Worm (Caenorhabditis elegans) whole organism, L4 larva: ENCODE data around the gene F08G2.5.

Source experiments
- F10B5.3 ChIP-seq: sonication (generic microtip); optimal IDR thresholded peaks from 2 replicates; lab custom pipeline; 2016; ENCODE audit warnings: mild to moderate bottlenecking, missing genetic modification characterization, missing compliant biosample characterization
- F44E2.7 ChIP-seq: fragments of 200-800 bp; sonication (Bioruptor generic); IDR thresholded peaks from 2 replicates; pipeline ENCODE4 v2.1.2; 2022; ENCODE audit warnings: missing genetic modification characterization, missing compliant biosample characterization
- R02D3.7 ChIP-seq: fragments of 150-350 bp; sonication (generic microtip); optimal IDR thresholded peaks from 3 replicates; lab custom pipeline; 2014; ENCODE audit warnings: missing biosample characterization, missing genetic modification characterization
- Y75B8A.6 ChIP-seq: fragments of 200-800 bp; sonication (Bioruptor generic); IDR thresholded peaks from 2 replicates; pipeline ENCODE4 v1.3.6; 2022; ENCODE audit warnings: missing genetic modification reagents, missing genetic modification characterization, missing compliant biosample characterization
- ZK337.2 ChIP-seq: fragments of 200-800 bp; sonication (Bioruptor generic); IDR thresholded peaks from 2 replicates; pipeline ENCODE4 v1.3.6; 2022; ENCODE audit warnings: missing genetic modification reagents, missing genetic modification characterization, missing compliant biosample characterization
- arid-1 ChIP-seq: fragments of 200-800 bp; sonication (Bioruptor generic); conservative IDR thresholded peaks from 2 replicates; pipeline ENCODE4 v1.3.6; 2022; ENCODE audit warnings: missing genetic modification reagents, missing genetic modification characterization, missing compliant biosample characterization
- attf-4 ChIP-seq: sonication (generic microtip); optimal IDR thresholded peaks from 3 replicates; lab custom pipeline; 2017; ENCODE audit warnings: missing biosample characterization, missing genetic modification characterization
- ceh-20 ChIP-seq: fragments of 200-800 bp; sonication (Bioruptor generic); IDR thresholded peaks from 2 replicates; pipeline ENCODE4 v1.3.6; 2022; ENCODE audit warnings: missing genetic modification reagents, missing genetic modification characterization, missing compliant biosample characterization
- ceh-28 ChIP-seq: fragments of 150-350 bp; optimal IDR thresholded peaks from 2 replicates; lab custom pipeline; 2014; ENCODE audit warnings: missing biosample characterization, missing genetic modification reagents, missing genetic modification characterization
- ceh-32 ChIP-seq: sonication (generic microtip); optimal IDR thresholded peaks from 2 replicates; lab custom pipeline; 2016; ENCODE audit warnings: mild to moderate bottlenecking, missing genetic modification characterization, missing compliant biosample characterization; ENCODE audit not compliant: poor library complexity
- ceh-44 ChIP-seq: fragments of 200-800 bp; sonication (Bioruptor generic); IDR thresholded peaks from 2 replicates; pipeline ENCODE4 v1.3.6; 2022; ENCODE audit warnings: missing genetic modification reagents, missing genetic modification characterization, missing compliant biosample characterization
- ceh-62 ChIP-seq: sonication (generic microtip); optimal IDR thresholded peaks from 2 replicates; lab custom pipeline; 2017; ENCODE audit warnings: missing biosample characterization, missing genetic modification characterization
- daf-12 ChIP-seq: fragments of 150-350 bp; optimal IDR thresholded peaks from 2 replicates; lab custom pipeline; 2014; ENCODE audit warnings: missing biosample characterization, missing genetic modification reagents, missing genetic modification characterization
- daf-16 ChIP-seq, 3 experiments: sonication (generic microtip); optimal IDR thresholded peaks; 2 replicates each; lab custom pipeline; 2016 to 2017; ENCODE audit warnings: missing genetic modification characterization in 3 of 3, missing genetic modification reagents in 3 of 3, mild to moderate bottlenecking in 2 of 3, missing compliant biosample characterization in 2 of 3, missing biosample characterization in 1 of 3, moderate library complexity in 1 of 3
- daf-19 ChIP-seq: fragments of 200-800 bp; sonication (Bioruptor generic); conservative IDR thresholded peaks from 2 replicates; pipeline ENCODE4 v1.3.6; 2022; ENCODE audit warnings: missing genetic modification characterization, missing compliant biosample characterization
- dmd-9 ChIP-seq: fragments of 200-800 bp; sonication (Bioruptor generic); IDR thresholded peaks from 2 replicates; pipeline ENCODE4 v1.3.6; 2022; ENCODE audit warnings: missing genetic modification reagents, missing genetic modification characterization, missing compliant biosample characterization
- dpl-1 ChIP-seq: fragments of 150-350 bp; optimal IDR thresholded peaks from 2 replicates; lab custom pipeline; 2014; ENCODE audit warnings: missing biosample characterization, missing genetic modification reagents, missing genetic modification characterization
- duxl-1 ChIP-seq: sonication (generic microtip); optimal IDR thresholded peaks from 2 replicates; lab custom pipeline; 2016; ENCODE audit warnings: mild to moderate bottlenecking, missing genetic modification characterization, moderate library complexity, missing compliant biosample characterization; ENCODE audit not compliant: poor library complexity
- egl-43 ChIP-seq: fragments of 200-800 bp; sonication (Bioruptor generic); IDR thresholded peaks from 2 replicates; pipeline ENCODE4 v1.3.6; 2022; ENCODE audit warnings: missing genetic modification reagents, missing genetic modification characterization, missing compliant biosample characterization
- fkh-10 ChIP-seq: fragments of 150-350 bp; optimal IDR thresholded peaks from 2 replicates; lab custom pipeline; 2014; ENCODE audit warnings: missing biosample characterization, missing genetic modification reagents, missing genetic modification characterization
- gei-8 ChIP-seq: fragments of 200-800 bp; sonication (Bioruptor generic); optimal IDR thresholded peaks from 2 replicates; lab custom pipeline; 2018; ENCODE audit warnings: mild to moderate bottlenecking, missing genetic modification characterization, missing compliant biosample characterization
- jun-1 ChIP-seq: fragments of 150-350 bp; optimal IDR thresholded peaks from 2 replicates; lab custom pipeline; 2014; ENCODE audit warnings: missing biosample characterization, missing genetic modification reagents, missing genetic modification characterization
- lim-7 ChIP-seq: fragments of 200-800 bp; sonication (Bioruptor generic); IDR thresholded peaks from 2 replicates; pipeline ENCODE4 v1.3.6; 2022; ENCODE audit warnings: missing genetic modification characterization, missing compliant biosample characterization
- lin-1 ChIP-seq: fragments of 200-800 bp; sonication (Bioruptor generic); IDR thresholded peaks from 2 replicates; pipeline ENCODE4 v1.3.6; 2022; ENCODE audit warnings: missing genetic modification reagents, missing genetic modification characterization, missing compliant biosample characterization
- lin-15B ChIP-seq: fragments of 150-350 bp; sonication (generic microtip); optimal IDR thresholded peaks from 3 replicates; lab custom pipeline; 2014; ENCODE audit warnings: missing biosample characterization, missing genetic modification characterization
- lin-29 ChIP-seq: fragments of 200-800 bp; sonication (Bioruptor generic); IDR thresholded peaks from 2 replicates; pipeline ENCODE4 v1.3.6; 2022; ENCODE audit warnings: missing genetic modification reagents, missing genetic modification characterization, missing compliant biosample characterization
- lin-38 ChIP-seq: fragments of 200-800 bp; sonication (Bioruptor generic); IDR thresholded peaks from 2 replicates; pipeline ENCODE4 v1.3.6; 2022; ENCODE audit warnings: missing genetic modification reagents, missing genetic modification characterization, missing compliant biosample characterization
- madf-5 ChIP-seq, 2 experiments: fragments of 200-800 bp; sonication (Bioruptor generic); IDR thresholded peaks; 2 replicates each; pipeline ENCODE4 v1.3.6; 2022; ENCODE audit warnings: missing compliant biosample characterization in 2 of 2, missing genetic modification characterization in 2 of 2
- mdt-29 ChIP-seq: fragments of 200-800 bp; sonication (Bioruptor generic); IDR thresholded peaks from 2 replicates; pipeline ENCODE4 v1.3.6; 2022; ENCODE audit warnings: missing genetic modification reagents, missing genetic modification characterization, missing compliant biosample characterization
- mes-2 ChIP-seq: sonication (generic microtip); optimal IDR thresholded peaks from 2 replicates; lab custom pipeline; 2016; ENCODE audit warnings: missing genotype, mild to moderate bottlenecking, missing genetic modification characterization, missing compliant biosample characterization; ENCODE audit not compliant: poor library complexity, severe bottlenecking
- mxl-2 ChIP-seq: fragments of 200-800 bp; sonication (Bioruptor generic); conservative IDR thresholded peaks from 2 replicates; pipeline ENCODE4 v1.3.6; 2022; ENCODE audit warnings: missing genetic modification reagents, missing genetic modification characterization, missing compliant biosample characterization
- nhr-237 ChIP-seq: sonication (generic microtip); optimal IDR thresholded peaks from 2 replicates; lab custom pipeline; 2017; ENCODE audit warnings: missing biosample characterization, missing genetic modification characterization
- nhr-25 ChIP-seq: sonication (generic microtip); optimal IDR thresholded peaks from 2 replicates; lab custom pipeline; 2017; ENCODE audit warnings: missing genetic modification characterization, mild to moderate bottlenecking, missing compliant biosample characterization, antibody characterized with exemption, moderate library complexity, borderline replicate concordance; ENCODE audit not compliant: insufficient read depth
- nhr-28 ChIP-seq: fragments of 150-350 bp; optimal IDR thresholded peaks from 2 replicates; lab custom pipeline; 2014; ENCODE audit warnings: missing biosample characterization, missing genetic modification characterization
- nhr-41 ChIP-seq: fragments of 200-800 bp; sonication (Bioruptor generic); IDR thresholded peaks from 2 replicates; pipeline ENCODE4 v1.3.6; 2022; ENCODE audit warnings: missing genetic modification reagents, missing genetic modification characterization, missing compliant biosample characterization
- nhr-42 ChIP-seq: fragments of 200-800 bp; sonication (Bioruptor generic); IDR thresholded peaks from 2 replicates; pipeline ENCODE4 v1.3.6; 2022; ENCODE audit warnings: missing genetic modification characterization, missing compliant biosample characterization
- nhr-76 ChIP-seq: fragments of 150-350 bp; optimal IDR thresholded peaks from 2 replicates; lab custom pipeline; 2014; ENCODE audit warnings: missing biosample characterization, missing genetic modification characterization
- pha-4 ChIP-seq, 2 experiments: fragments of 150-350 bp in 1 of 2; fragments of 200-800 bp in 1 of 2; sonication (Bioruptor generic) in 1 of 2; IDR thresholded peaks in 1 of 2; optimal IDR thresholded peaks in 1 of 2; 2 replicates each; pipeline versions ENCODE4 v1.3.6 to Lab custom; 2014 to 2022; ENCODE audit warnings: missing genetic modification characterization in 2 of 2, missing genetic modification reagents in 2 of 2, missing biosample characterization in 1 of 2, missing compliant biosample characterization in 1 of 2
- pqm-1 ChIP-seq: sonication (generic microtip); optimal IDR thresholded peaks from 2 replicates; lab custom pipeline; 2017; ENCODE audit warnings: missing biosample characterization, missing genetic modification characterization
- skn-1 ChIP-seq: fragments of 150-350 bp; optimal IDR thresholded peaks from 2 replicates; lab custom pipeline; 2014; ENCODE audit warnings: missing biosample characterization, missing genetic modification characterization
- snpc-1.2 ChIP-seq: fragments of 200-800 bp; sonication (Bioruptor generic); IDR thresholded peaks from 2 replicates; pipeline ENCODE4 v1.3.6; 2022; ENCODE audit warnings: missing genetic modification reagents, missing genetic modification characterization, missing compliant biosample characterization
- spr-1 ChIP-seq: sonication (generic microtip); optimal IDR thresholded peaks from 2 replicates; lab custom pipeline; 2016; ENCODE audit warnings: mild to moderate bottlenecking, missing genetic modification characterization, missing compliant biosample characterization
- unc-39 ChIP-seq: sonication (generic microtip); optimal IDR thresholded peaks from 2 replicates; lab custom pipeline; 2017; ENCODE audit warnings: missing biosample characterization, missing genetic modification characterization
- vab-7 ChIP-seq: fragments of 200-800 bp; sonication (Bioruptor generic); IDR thresholded peaks from 2 replicates; pipeline ENCODE4 v1.3.6; 2022; ENCODE audit warnings: missing genetic modification reagents, missing genetic modification characterization, missing compliant biosample characterization
- zfp-2 ChIP-seq: sonication (generic microtip); optimal IDR thresholded peaks from 2 replicates; lab custom pipeline; 2016; ENCODE audit warnings: mild to moderate bottlenecking, missing genetic modification characterization, missing compliant biosample characterization
- zip-11 ChIP-seq: fragments of 200-800 bp; sonication (Bioruptor generic); IDR thresholded peaks from 2 replicates; pipeline ENCODE4 v1.3.6; 2022; ENCODE audit warnings: missing genetic modification characterization, missing compliant biosample characterization
- zip-2 ChIP-seq: fragments of 150-350 bp; optimal IDR thresholded peaks from 2 replicates; lab custom pipeline; 2014; ENCODE audit warnings: missing biosample characterization, missing genetic modification characterization
- ztf-7 ChIP-seq: fragments of 150-350 bp; optimal IDR thresholded peaks from 2 replicates; lab custom pipeline; 2014; ENCODE audit warnings: missing biosample characterization, missing genetic modification characterization

The F08G2.5 gene

ce11 chrII:13860900-13861299, 27.5 kb upstream of the F08G2.5 start (continued):
- TF ChIP-seq ceh-44 (GFP tag; lab: Robert Waterston, UW) (no peak), R02D3.7 (tag; lab: Kevin White, UChicago) (no peak), ceh-32 (tag; lab: Kevin White, UChicago) (no peak), lin-38 (no peak), pqm-1 (tag; lab: Kevin White, UChicago) (peak; percentile 92), ceh-28 (tag; lab: Kevin White, UChicago) (no peak), mdt-29 (GFP tag; lab: Robert Waterston, UW) (no peak), arid-1 (no peak), pha-4 (GFP tag; IDR thresholded peaks at IDR 0.05; lab: Robert Waterston, UW) (no peak), pha-4 (tag; optimal IDR thresholded peaks at IDR 0.05; lab: Kevin White, UChicago) (no peak), lin-1 (GFP tag; lab: Robert Waterston, UW) (no peak), zip-11 (GFP tag; lab: Robert Waterston, UW) (no peak), nhr-28 (tag; lab: Kevin White, UChicago) (peak; percentile 83), nhr-25 (tag; lab: Kevin White, UChicago) (no peak), egl-43 (no peak), attf-4 (tag; lab: Kevin White, UChicago) (no peak), daf-19 (no peak), ZK337.2 (GFP tag; lab: Robert Waterston, UW) (no peak), jun-1 (tag; lab: Kevin White, UChicago) (no peak), zfp-2 (tag; lab: Kevin White, UChicago) (no peak), ceh-20 (GFP tag; lab: Robert Waterston, UW) (no peak), mxl-2 (GFP tag; lab: Robert Waterston, UW) (no peak), zip-2 (tag; lab: Kevin White, UChicago) (no peak), daf-12 (tag; lab: Kevin White, UChicago) (no peak)

- TF ChIP-seq nhr-41 (GFP tag; lab: Robert Waterston, UW) (no peak), ceh-62 (tag; lab: Kevin White, UChicago) (no peak), ceh-28 (tag; lab: Kevin White, UChicago) (no peak), daf-12 (tag; lab: Kevin White, UChicago) (no peak), lin-15B (tag; lab: Kevin White, UChicago) (no peak), zip-11 (GFP tag; lab: Robert Waterston, UW) (no peak), mdt-29 (GFP tag; lab: Robert Waterston, UW) (no peak), ztf-7 (no peak), egl-43 (no peak), lim-7 (no peak), nhr-76 (no peak), jun-1 (tag; lab: Kevin White, UChicago) (no peak), daf-16 (GFP tag; optimal IDR thresholded peaks at IDR 0.05; lab: Kevin White, UChicago) (no peak), daf-16 (tag; optimal IDR thresholded peaks at IDR 0.05; lab: Kevin White, UChicago) (peak; percentile 48), fkh-10 (GFP tag; lab: Kevin White, UChicago) (no peak), unc-39 (no peak), gei-8 (GFP tag; lab: Kevin White, UChicago) (no peak), attf-4 (tag; lab: Kevin White, UChicago) (no peak), skn-1 (tag; lab: Kevin White, UChicago) (no peak), vab-7 (no peak), madf-5 (GFP tag; IDR thresholded peaks at IDR 0.05; lab: Robert Waterston, UW) (no peak), lin-29 (GFP tag; lab: Robert Waterston, UW) (no peak), dpl-1 (GFP tag; lab: Kevin White, UChicago) (no peak), Y75B8A.6 (no peak), lin-38 (no peak), F44E2.7 (GFP tag; lab: Robert Waterston, UW) (no peak), mes-2 (tag; lab: Kevin White, UChicago) (peak; percentile 38), nhr-28 (tag; lab: Kevin White, UChicago) (peak; percentile 57), spr-1 (tag; lab: Kevin White, UChicago) (no peak), duxl-1 (tag; lab: Kevin White, UChicago) (no peak), snpc-1.2 (GFP tag; lab: Robert Waterston, UW) (no peak), F10B5.3 (tag; lab: Kevin White, UChicago) (no peak), dmd-9 (GFP tag; lab: Robert Waterston, UW) (no peak), nhr-237 (tag; lab: Kevin White, UChicago) (no peak), nhr-42 (GFP tag; lab: Robert Waterston, UW) (peak; percentile 38; the same call in 1 of the 2 replicates)
Observed at ce11 chrII:13859847-13860246, 26.4 kb upstream of the F08G2.5 start.
